Worm (Caenorhabditis elegans): Measurements from ENCODE around the gene irld-9.

- TF ChIP-seq ztf-18 (tag; optimal IDR thresholded peaks at IDR 0.05) = no peak
- TF ChIP-seq tbx-9 (tag; optimal IDR thresholded peaks at IDR 0.05; ENCODE audit: borderline replicate concordance) = no peak
- TF ChIP-seq attf-3 (GFP tag; conservative IDR thresholded peaks at IDR 0.05) = no peak
- TF ChIP-seq ceh-58 (GFP tag; IDR thresholded peaks at IDR 0.05) = no peak
- no peak for TF ChIP-seq egl-44 (GFP tag; IDR thresholded peaks at IDR 0.05)
- TF ChIP-seq pha-4 (tag; optimal IDR thresholded peaks at IDR 0.05) = no peak
- TF ChIP-seq unc-62 (GFP tag; optimal IDR thresholded peaks at IDR 0.05) = no peak
- no peak for TF ChIP-seq ceh-79 (tag; optimal IDR thresholded peaks at IDR 0.05)
- no peak for TF ChIP-seq zfh-2 (GFP tag; conservative IDR thresholded peaks at IDR 0.05)
- no peak for TF ChIP-seq F49E8.2 (tag; optimal IDR thresholded peaks at IDR 0.05; ENCODE audit: insufficient read depth)
Observed at ce11 chrII:1763072-1763471, 24.3 kb upstream of the irld-9 start, which contains the start of gene math-28.
